Fruit fly (Drosophila melanogaster) whole organism, embryonic: ENCODE results near the gene CG7381.

ENCODE experiments used
- Atf6 ChIP-seq: fragments of 200-800 bp; sonication (Bioruptor generic); IDR thresholded peaks from 2 replicates; pipeline ENCODE4 v1.3.6; 2022; ENCODE audit warnings: missing biosample characterization, missing genetic modification characterization
- B-H1 ChIP-seq: fragments of 200-800 bp; sonication (Bioruptor generic); IDR thresholded peaks from 3 replicates; pipeline ENCODE4 v1.3.6; 2022; ENCODE audit warnings: missing biosample characterization, missing genetic modification characterization
- CG10209 ChIP-seq: fragments of 200-800 bp; sonication (Bioruptor generic); optimal IDR thresholded peaks from 3 replicates; lab custom pipeline; 2017; ENCODE audit warnings: missing biosample characterization, mild to moderate bottlenecking, missing genetic modification characterization, missing genetic modification reagents
- CG10462 ChIP-seq: fragments of 200-800 bp; sonication (Bioruptor generic); optimal IDR thresholded peaks from 2 replicates; lab custom pipeline; 2016; ENCODE audit warnings: missing biosample characterization, missing genetic modification characterization
- CG1233 ChIP-seq: fragments of 200-800 bp; sonication (Bioruptor generic); optimal IDR thresholded peaks from 4 replicates; lab custom pipeline; 2018; ENCODE audit warnings: missing biosample characterization, mild to moderate bottlenecking, missing genetic modification characterization
- CG14441 ChIP-seq: fragments of 200-800 bp; sonication (Bioruptor generic); IDR thresholded peaks from 2 replicates; pipeline ENCODE4 v1.3.6; 2022; ENCODE audit warnings: missing biosample characterization, missing genetic modification characterization
- CG16779 ChIP-seq: fragments of 200-800 bp; sonication (Bioruptor generic); IDR thresholded peaks from 2 replicates; pipeline ENCODE4 v1.3.6; 2022; ENCODE audit warnings: missing biosample characterization, missing genetic modification characterization
- CG17385 ChIP-seq: fragments of 200-800 bp; sonication (Bioruptor generic); optimal IDR thresholded peaks from 3 replicates; lab custom pipeline; 2018; ENCODE audit warnings: missing biosample characterization, mild to moderate bottlenecking, missing genetic modification characterization
- CG17568 ChIP-seq: fragments of 200-800 bp; sonication (Bioruptor generic); optimal IDR thresholded peaks from 2 replicates; lab custom pipeline; 2018; ENCODE audit warnings: missing biosample characterization, mild to moderate bottlenecking, missing genetic modification characterization, moderate library complexity
- CG2116 ChIP-seq: fragments of 200-800 bp; sonication (Bioruptor generic); optimal IDR thresholded peaks from 3 replicates; lab custom pipeline; 2018; ENCODE audit warnings: missing biosample characterization, mild to moderate bottlenecking, missing genetic modification characterization
- CG31365 ChIP-seq: fragments of 200-800 bp; sonication (Bioruptor generic); optimal IDR thresholded peaks from 2 replicates; lab custom pipeline; 2018; ENCODE audit warnings: missing biosample characterization, mild to moderate bottlenecking, missing genetic modification characterization
- CG34224 ChIP-seq: fragments of 200-800 bp; sonication (Bioruptor generic); IDR thresholded peaks from 3 replicates; pipeline ENCODE4 v1.3.6; 2022; ENCODE audit warnings: missing biosample characterization, missing genetic modification characterization; ENCODE audit not compliant: partially characterized antibody
- CG3726 ChIP-seq: fragments of 200-800 bp; sonication (Bioruptor generic); IDR thresholded peaks from 3 replicates; pipeline ENCODE4, ENCODE4 v1.3.6; 2022; ENCODE audit warnings: missing biosample characterization, missing genetic modification characterization
- CG4820 ChIP-seq: fragments of 200-800 bp; sonication (Bioruptor generic); optimal IDR thresholded peaks from 3 replicates; lab custom pipeline; 2016; ENCODE audit warnings: missing biosample characterization, missing genetic modification characterization
- CG5180 ChIP-seq: fragments of 200-800 bp; sonication (Bioruptor generic); optimal IDR thresholded peaks from 3 replicates; lab custom pipeline; 2017; ENCODE audit warnings: missing biosample characterization, missing genetic modification characterization, mild to moderate bottlenecking, moderate library complexity, missing genetic modification reagents
- CG5953 ChIP-seq: fragments of 200-800 bp; sonication (Bioruptor generic); IDR thresholded peaks from 2 replicates; pipeline ENCODE4 v1.3.6; 2022; ENCODE audit warnings: missing biosample characterization, missing genetic modification characterization
- CG7357 ChIP-seq: fragments of 200-800 bp; sonication (Bioruptor generic); IDR thresholded peaks from 3 replicates; pipeline ENCODE4 v1.3.6; 2022; ENCODE audit warnings: missing biosample characterization, missing genetic modification characterization
- CG8478 ChIP-seq: fragments of >200 bp; optimal IDR thresholded peaks from 2 replicates; lab custom pipeline; 2018
- CG9797 ChIP-seq: fragments of 200-800 bp; sonication (Bioruptor generic); optimal IDR thresholded peaks from 3 replicates; lab custom pipeline; 2018; ENCODE audit warnings: missing biosample characterization, mild to moderate bottlenecking, missing genetic modification characterization
- CG9876 ChIP-seq: fragments of 200-800 bp; sonication (Bioruptor generic); optimal IDR thresholded peaks from 2 replicates; lab custom pipeline; 2016; ENCODE audit warnings: missing biosample characterization, missing genetic modification characterization
- D19B ChIP-seq: fragments of 200-800 bp; sonication (Bioruptor generic); optimal IDR thresholded peaks from 2 replicates; lab custom pipeline; 2017; ENCODE audit warnings: missing biosample characterization, mild to moderate bottlenecking, missing genetic modification characterization
- Ets65A ChIP-seq: fragments of 200-800 bp; sonication (Bioruptor generic); peaks from one replicate; lab custom pipeline; 2016; ENCODE audit warnings: missing biosample characterization, missing genetic modification characterization
- Lhr ChIP-seq: fragments of 200-800 bp; sonication (Bioruptor generic); optimal IDR thresholded peaks from 3 replicates; lab custom pipeline; 2017; ENCODE audit warnings: mild to moderate bottlenecking, missing biosample characterization, missing genetic modification reagents, missing genetic modification characterization
- NC2α ChIP-seq: fragments of 200-800 bp; sonication (Bioruptor generic); optimal IDR thresholded peaks from 2 replicates; lab custom pipeline; 2016; ENCODE audit warnings: missing biosample characterization, missing genetic modification characterization
- Nf-YA ChIP-seq: fragments of 200-800 bp; sonication (Bioruptor generic); IDR thresholded peaks from 2 replicates; pipeline ENCODE4 v1.3.6; 2022; ENCODE audit warnings: missing biosample characterization, missing genetic modification characterization
- Rfx ChIP-seq: fragments of 200-800 bp; sonication (Bioruptor generic); IDR thresholded peaks from 2 replicates; pipeline ENCODE4 v1.3.6; 2022; ENCODE audit warnings: missing biosample characterization, missing genetic modification characterization
- Spps ChIP-seq: fragments of 200-800 bp; sonication (Bioruptor generic); optimal IDR thresholded peaks from 2 replicates; lab custom pipeline; 2018; ENCODE audit warnings: missing biosample characterization, mild to moderate bottlenecking, missing genetic modification characterization
- abd-A ChIP-seq: fragments of 200-800 bp; sonication (Bioruptor generic); optimal IDR thresholded peaks from 3 replicates; lab custom pipeline; 2019; ENCODE audit warnings: missing biosample characterization, mild to moderate bottlenecking, missing genetic modification characterization, moderate library complexity
- bsh ChIP-seq, 2 experiments: fragments of 200-800 bp; sonication (Bioruptor generic); optimal IDR thresholded peaks; 2 replicates each; lab custom pipeline; 2017 to 2018; ENCODE audit warnings: mild to moderate bottlenecking in 2 of 2, missing biosample characterization in 2 of 2, missing genetic modification characterization in 2 of 2, moderate library complexity in 1 of 2
- chif ChIP-seq, 2 experiments: fragments of 200-800 bp; sonication (Bioruptor generic); optimal IDR thresholded peaks; 3 replicates each; lab custom pipeline; 2016; ENCODE audit warnings: missing biosample characterization in 2 of 2, missing genetic modification characterization in 2 of 2
- dan ChIP-seq: fragments of 200-800 bp; sonication (Bioruptor generic); IDR thresholded peaks from 2 replicates; pipeline ENCODE4 v1.3.6; 2022; ENCODE audit warnings: missing biosample characterization, missing genetic modification characterization
- fd102C ChIP-seq: fragments of 200-800 bp; sonication (Bioruptor generic); optimal IDR thresholded peaks from 2 replicates; lab custom pipeline; 2018; ENCODE audit warnings: missing biosample characterization, mild to moderate bottlenecking, missing genetic modification characterization, moderate library complexity
- fd96Cb ChIP-seq: fragments of 200-800 bp; sonication (Bioruptor generic); optimal IDR thresholded peaks from 2 replicates; lab custom pipeline; 2018; ENCODE audit warnings: missing biosample characterization, mild to moderate bottlenecking, missing genetic modification characterization, moderate library complexity
- fu2 ChIP-seq: fragments of 200-800 bp; sonication (Bioruptor generic); optimal IDR thresholded peaks from 2 replicates; lab custom pipeline; 2016; ENCODE audit warnings: missing biosample characterization, missing genetic modification characterization
- gem ChIP-seq: fragments of 200-800 bp; sonication (Bioruptor generic); optimal IDR thresholded peaks from 2 replicates; lab custom pipeline; 2019; ENCODE audit warnings: missing biosample characterization, mild to moderate bottlenecking, missing genetic modification characterization, moderate library complexity
- ham ChIP-seq: fragments of 200-800 bp; sonication (Bioruptor generic); IDR thresholded peaks from 2 replicates; pipeline ENCODE4 v1.3.6; 2022; ENCODE audit warnings: missing biosample characterization, missing genetic modification characterization
- hkb ChIP-seq, 2 experiments: fragments of 200-800 bp in 1 of 2; fragments of >200 bp in 1 of 2; sonication (Bioruptor generic) in 1 of 2; IDR thresholded peaks in 1 of 2; optimal IDR thresholded peaks in 1 of 2; 2 replicates each; pipeline versions ENCODE4 v1.3.6 to Lab custom; 2017 to 2022; ENCODE audit warnings: missing biosample characterization in 1 of 2, missing genetic modification characterization in 1 of 2
- jing ChIP-seq: fragments of 200-800 bp; sonication (Bioruptor generic); optimal IDR thresholded peaks from 2 replicates; lab custom pipeline; 2018; ENCODE audit warnings: missing biosample characterization, mild to moderate bottlenecking, missing genetic modification characterization
- lilli ChIP-seq: fragments of 200-800 bp; sonication (Bioruptor generic); optimal IDR thresholded peaks from 3 replicates; lab custom pipeline; 2016; ENCODE audit warnings: missing biosample characterization, missing genetic modification characterization
- oc ChIP-seq: fragments of 200-800 bp; sonication (Bioruptor generic); optimal IDR thresholded peaks from 2 replicates; lab custom pipeline; 2018; ENCODE audit warnings: missing biosample characterization, mild to moderate bottlenecking, missing genetic modification characterization, moderate library complexity
- schlank ChIP-seq: fragments of 200-800 bp; sonication (Bioruptor generic); optimal IDR thresholded peaks from 2 replicates; lab custom pipeline; 2018; ENCODE audit warnings: missing biosample characterization, mild to moderate bottlenecking, missing genetic modification characterization
- sens ChIP-seq: fragments of 200-800 bp; sonication (Bioruptor generic); peaks from one replicate; lab custom pipeline; 2016; ENCODE audit warnings: missing biosample characterization, missing genetic modification characterization
- slbo ChIP-seq: fragments of 200-800 bp; sonication (Bioruptor generic); IDR thresholded peaks from 2 replicates; pipeline ENCODE4 v1.3.6; 2022; ENCODE audit warnings: missing biosample characterization, missing genetic modification characterization
- so ChIP-seq: fragments of 200-800 bp; sonication (Bioruptor generic); IDR thresholded peaks from 3 replicates; pipeline ENCODE4 v1.3.6; 2022; ENCODE audit warnings: missing biosample characterization, missing genetic modification characterization
- sqz ChIP-seq: fragments of 200-800 bp; sonication (Bioruptor generic); optimal IDR thresholded peaks from 3 replicates; lab custom pipeline; 2018; ENCODE audit warnings: missing biosample characterization, mild to moderate bottlenecking, missing genetic modification characterization
- tin ChIP-seq: fragments of 200-800 bp; sonication (Bioruptor generic); optimal IDR thresholded peaks from 3 replicates; lab custom pipeline; 2016; ENCODE audit warnings: missing biosample characterization, missing genetic modification characterization
- toy ChIP-seq: fragments of 200-800 bp; sonication (Bioruptor generic); IDR thresholded peaks from 2 replicates; pipeline ENCODE4 v1.3.6; 2022; ENCODE audit warnings: missing biosample characterization, missing genetic modification characterization
- vfl ChIP-seq: fragments of 200-800 bp; sonication (Bioruptor generic); optimal IDR thresholded peaks from 2 replicates; lab custom pipeline; 2016; ENCODE audit warnings: missing biosample characterization, missing genetic modification characterization
- zen2 ChIP-seq: fragments of 200-800 bp; sonication (Bioruptor generic); IDR thresholded peaks from 3 replicates; pipeline ENCODE4 v1.3.6; 2022; ENCODE audit warnings: missing biosample characterization, missing genetic modification characterization; ENCODE audit not compliant: partially characterized antibody

Gene CG7381

dm6 chr3R:13015811-13016766 lies 38.8 kb upstream of the CG7381 start (continued):
- no peak for TF ChIP-seq ham (GFP tag; lab: Robert Waterston, UW)
- TF ChIP-seq fd96Cb (tag; lab: Kevin White, UChicago) = no peak
- no peak for TF ChIP-seq Ets65A (GFP tag; lab: Kevin White, UChicago)
- TF ChIP-seq hkb (optimal IDR thresholded peaks at IDR 0.05; lab: Kevin White, UChicago) = no peak
- TF ChIP-seq hkb (GFP tag; IDR thresholded peaks at IDR 0.05; lab: Robert Waterston, UW) = no peak
- TF ChIP-seq zen2 = no peak
- TF ChIP-seq CG3726 = no peak
- TF ChIP-seq jing (GFP tag; lab: Kevin White, UChicago) = no peak
- TF ChIP-seq gem (tag; lab: Kevin White, UChicago) = peak; percentile 22
- TF ChIP-seq CG14441 (GFP tag; lab: Robert Waterston, UW) = no peak
- no peak for TF ChIP-seq CG2116 (GFP tag; lab: Kevin White, UChicago)
- no peak for TF ChIP-seq vfl (GFP tag; lab: Kevin White, UChicago)
- no peak for TF ChIP-seq D19B (GFP tag; lab: Kevin White, UChicago)
- TF ChIP-seq abd-A (tag; lab: Kevin White, UChicago) = peak; percentile 14
- TF ChIP-seq CG1233 (GFP tag; lab: Kevin White, UChicago) = peak; percentile 23
- no peak for TF ChIP-seq CG4820
- TF ChIP-seq fd102C = no peak
- no peak for TF ChIP-seq slbo (GFP tag; lab: Robert Waterston, UW)
- no peak for TF ChIP-seq NC2α
- TF ChIP-seq CG9797 = no peak
- TF ChIP-seq CG16779 (GFP tag; lab: Robert Waterston, UW) = no peak
- peak in 1 of 2 experiments; percentile 41 for TF ChIP-seq bsh (GFP tag; optimal IDR thresholded peaks at IDR 0.05; lab: Kevin White, UChicago)
- TF ChIP-seq chif (GFP tag; optimal IDR thresholded peaks at IDR 0.05; lab: Kevin White, UChicago) = peak in 1 of 2 experiments; percentile 27
- no peak for TF ChIP-seq CG34224 (GFP tag; lab: Robert Waterston, UW)
- TF ChIP-seq CG5953 (GFP tag; lab: Robert Waterston, UW) = no peak
- no peak for TF ChIP-seq CG17568 (GFP tag; lab: Kevin White, UChicago)
- no peak for TF ChIP-seq Rfx (GFP tag; lab: Robert Waterston, UW)
- TF ChIP-seq so (GFP tag; lab: Robert Waterston, UW) = 0 out of 3 replicates have a peak, but pooled peaks have one; percentile 7
- TF ChIP-seq CG5180 (GFP tag; lab: Kevin White, UChicago) = no peak
- TF ChIP-seq CG10209 (GFP tag; lab: Kevin White, UChicago) = no peak
- TF ChIP-seq CG17385 (GFP tag; lab: Kevin White, UChicago) = peak; percentile 1
- TF ChIP-seq Spps (tag; lab: Kevin White, UChicago) = no peak
- no peak for TF ChIP-seq CG10462 (GFP tag; lab: Kevin White, UChicago)
- no peak for TF ChIP-seq fu2 (GFP tag; lab: Kevin White, UChicago)
- no peak for TF ChIP-seq B-H1 (GFP tag; lab: Robert Waterston, UW)
- TF ChIP-seq Nf-YA (GFP tag; lab: Robert Waterston, UW) = no peak
- no peak for TF ChIP-seq toy (GFP tag; lab: Robert Waterston, UW)
- TF ChIP-seq Lhr = no peak
- no peak for TF ChIP-seq Atf6 (GFP tag; lab: Robert Waterston, UW)
- peak; percentile 61 for TF ChIP-seq sqz
- no peak for TF ChIP-seq schlank
- TF ChIP-seq dan (GFP tag; lab: Robert Waterston, UW) = no peak
- peak; percentile 89 for TF ChIP-seq sens (GFP tag; lab: Kevin White, UChicago)
- TF ChIP-seq tin = no peak
- no peak for TF ChIP-seq CG8478 (lab: Kevin White, UChicago)
- TF ChIP-seq CG7357 = no peak
- peak; percentile 16 for TF ChIP-seq lilli
- no peak for TF ChIP-seq CG9876 (GFP tag; lab: Kevin White, UChicago)
- no peak for TF ChIP-seq oc (tag; lab: Kevin White, UChicago)
- no peak for TF ChIP-seq CG31365 (tag; lab: Kevin White, UChicago)
